Worm (Caenorhabditis elegans) whole organism, L1 larva: ENCODE results near the gene F43G6.7.

Experiments used
- ces-1 ChIP-seq: fragments of 150-350 bp; optimal IDR thresholded peaks from 2 replicates; lab custom pipeline; 2014; ENCODE audit warnings: missing biosample characterization, missing genetic modification reagents, missing genetic modification characterization
- efl-1 ChIP-seq, 4 experiments: fragments of 150-350 bp; optimal IDR thresholded peaks in 3 of 4; peaks in 1 of 4; 1 replicate in 1 of 4; 2 replicates in 3 of 4; lab custom pipeline; 2014; ENCODE audit warnings: missing biosample characterization in 2 of 4, missing genetic modification characterization in 2 of 4, missing genetic modification reagents in 2 of 4
- efl-3 ChIP-seq: fragments of 200-800 bp; sonication (Bioruptor generic); optimal IDR thresholded peaks from 2 replicates; lab custom pipeline; 2018; ENCODE audit warnings: mild to moderate bottlenecking, missing genetic modification characterization, missing compliant biosample characterization
- fkh-10 ChIP-seq: sonication (generic microtip); optimal IDR thresholded peaks from 2 replicates; lab custom pipeline; 2017; ENCODE audit warnings: missing biosample characterization, missing genetic modification reagents, missing genetic modification characterization
- nhr-11 ChIP-seq: fragments of 150-350 bp; optimal IDR thresholded peaks from 2 replicates; lab custom pipeline; 2014; ENCODE audit warnings: missing biosample characterization, missing genetic modification characterization
- unc-130 ChIP-seq: fragments of 150-350 bp; optimal IDR thresholded peaks from 2 replicates; lab custom pipeline; 2017; ENCODE audit warnings: missing biosample characterization, missing genetic modification characterization, inconsistent platforms
- ztf-4 ChIP-seq: fragments of 150-350 bp; optimal IDR thresholded peaks from 2 replicates; lab custom pipeline; 2014; ENCODE audit warnings: missing biosample characterization, missing genetic modification characterization

DNA sequence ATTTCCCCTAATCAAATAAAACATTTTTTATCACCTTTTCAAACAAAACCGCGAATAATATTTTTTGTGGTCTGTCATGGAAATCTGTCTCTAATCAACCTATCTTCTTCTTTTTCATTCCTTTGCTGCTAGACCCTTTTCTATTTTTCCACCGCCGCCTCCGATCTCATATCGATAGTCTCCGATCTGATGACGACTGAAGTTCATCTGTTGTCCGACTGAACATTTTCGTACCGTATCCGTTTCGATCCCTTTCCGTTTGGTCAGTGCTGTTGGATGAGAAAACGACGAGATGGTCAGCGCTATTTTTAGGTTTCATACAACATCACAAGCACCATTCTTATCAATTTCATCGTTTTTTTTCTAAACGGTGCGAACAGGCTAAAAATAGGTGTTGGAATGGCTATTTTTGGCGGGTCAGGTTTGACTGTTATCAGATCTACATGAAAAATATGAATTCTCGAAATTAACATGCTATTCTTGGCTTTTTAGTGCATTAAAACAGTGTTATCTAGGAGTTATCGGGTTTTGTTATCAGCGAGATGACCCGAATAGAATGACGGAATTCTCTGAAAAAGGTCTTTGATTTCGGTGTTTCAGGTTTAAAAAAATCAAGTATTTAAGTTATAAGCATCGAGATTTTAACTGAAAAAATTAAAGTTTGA, 26.1 kb downstream of the F43G6.7 start:
- no peak for TF ChIP-seq ztf-4
- TF ChIP-seq fkh-10 (GFP tag; lab: Kevin White, UChicago): no peak
- no peak for TF ChIP-seq unc-130 (tag; lab: Kevin White, UChicago)
- TF ChIP-seq efl-3 (GFP tag; lab: Kevin White, UChicago): no peak
- no peak for TF ChIP-seq efl-1 (optimal IDR thresholded peaks at IDR 0.05; lab: Kevin White, UChicago)
- peak in 1 of 2 experiments; percentile 76 for TF ChIP-seq efl-1 (GFP tag; optimal IDR thresholded peaks at IDR 0.05 in 1 of 2; lab: Kevin White, UChicago)
- TF ChIP-seq nhr-11: no peak
- no peak for TF ChIP-seq ces-1 (GFP tag; lab: Kevin White, UChicago)
